Worm (Caenorhabditis elegans): ENCODE measurements around the gene Y73F8A.23.

Y73F8A.23 gene

DNA sequence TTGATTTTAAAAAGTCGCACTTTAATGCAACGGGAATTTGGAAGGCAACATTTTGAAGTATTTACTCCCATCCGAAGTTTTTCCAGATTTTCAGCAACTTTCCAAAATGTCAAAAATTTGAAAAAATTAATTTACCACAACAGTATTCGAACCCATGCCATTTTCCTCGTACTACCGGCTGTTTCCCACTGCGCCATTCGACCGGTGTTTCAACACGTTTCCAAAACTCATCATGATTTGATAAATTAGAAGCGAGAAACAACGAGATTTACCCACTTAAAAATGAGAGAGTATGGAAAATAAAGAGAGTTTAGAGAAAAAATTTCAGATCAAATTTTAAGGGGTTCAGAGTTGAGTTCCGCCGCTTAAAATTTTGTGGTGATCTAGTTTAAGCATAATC, 10.6 kb downstream of the Y73F8A.23 start:
- no peak for TF ChIP-seq tbx-11 (GFP tag; IDR thresholded peaks at IDR 0.05)
- TF ChIP-seq hnd-1 (tag; optimal IDR thresholded peaks at IDR 0.05), result no peak
- TF ChIP-seq aly-1 (tag; optimal IDR thresholded peaks at IDR 0.05), result no peak
- TF ChIP-seq tra-4 (tag; optimal IDR thresholded peaks at IDR 0.05), result no peak
- TF ChIP-seq ceh-36 (tag; optimal IDR thresholded peaks at IDR 0.05), result no peak

DNA sequence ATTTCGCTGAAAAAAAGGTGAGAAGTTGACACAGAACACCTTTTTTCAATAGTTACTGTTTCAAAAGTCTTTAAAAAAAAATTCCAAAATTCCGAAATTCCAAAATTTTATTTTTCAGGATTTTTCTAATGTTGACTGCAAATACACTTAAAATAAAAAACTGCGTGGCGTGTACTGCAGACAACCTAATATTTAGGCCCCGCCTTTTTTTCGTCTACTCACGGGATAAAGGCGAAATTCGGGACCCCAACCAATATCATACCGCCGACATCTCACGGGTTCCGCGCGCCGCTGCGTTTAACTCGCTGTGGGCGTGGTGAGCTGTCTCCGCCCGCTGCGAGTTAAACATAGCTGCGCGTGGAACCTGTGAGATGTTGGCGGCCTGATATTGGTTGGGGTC, 41.8 kb downstream of the Y73F8A.23 start:
- TF ChIP-seq pes-1 (GFP tag; IDR thresholded peaks at IDR 0.05) (no peak), flt-1 (GFP tag; IDR thresholded peaks at IDR 0.05) (no peak), aly-1 (tag; optimal IDR thresholded peaks at IDR 0.05) (no peak), ama-1 (optimal IDR thresholded peaks at IDR 0.05) (no peak), ceh-13 (GFP tag; optimal IDR thresholded peaks at IDR 0.05) (no peak), tbx-11 (GFP tag; IDR thresholded peaks at IDR 0.05) (no peak), hmbx-1 (tag; optimal IDR thresholded peaks at IDR 0.05) (no peak), tbx-37 (GFP tag; conservative IDR thresholded peaks at IDR 0.05) (no peak), hmg-4 (GFP tag; optimal IDR thresholded peaks at IDR 0.05) (no peak), scrt-1 (GFP tag; IDR thresholded peaks at IDR 0.05) (no peak), F13C5.2 (tag; optimal IDR thresholded peaks at IDR 0.05) (no peak), tra-4 (tag; optimal IDR thresholded peaks at IDR 0.05) (no peak), ets-7 (tag; optimal IDR thresholded peaks at IDR 0.05) (no peak), ceh-36 (tag; optimal IDR thresholded peaks at IDR 0.05) (no peak)

DNA sequence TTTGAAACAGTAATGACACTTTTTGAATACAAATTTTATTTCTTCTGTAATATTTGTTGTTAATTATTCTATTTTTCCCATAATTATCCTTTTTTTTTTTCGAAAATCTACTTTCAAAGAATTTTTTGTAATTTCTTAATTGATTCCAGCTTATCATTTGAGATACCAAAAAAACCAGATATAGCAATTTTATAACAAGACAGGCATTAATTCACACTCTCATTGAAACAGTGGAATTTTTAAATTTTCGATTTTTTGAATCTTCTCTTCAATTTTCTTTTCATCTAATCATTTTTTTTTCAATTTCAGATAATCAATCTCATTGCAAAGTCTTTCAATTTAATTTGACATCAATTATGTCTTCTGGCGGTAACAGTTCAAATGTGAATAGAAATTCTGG, 44.4 kb downstream of the Y73F8A.23 start, which contains the start of gene nhr-5:
nhr-5 (plus strand) TSS at position 301 of the 400 bp plus-strand sequence.
- no peak for TF ChIP-seq ceh-13 (GFP tag; optimal IDR thresholded peaks at IDR 0.05)
- TF ChIP-seq F13C5.2 (tag; optimal IDR thresholded peaks at IDR 0.05), result no peak
- TF ChIP-seq aly-1 (tag; optimal IDR thresholded peaks at IDR 0.05), result no peak
- TF ChIP-seq flt-1 (GFP tag; IDR thresholded peaks at IDR 0.05), result no peak
- no peak for TF ChIP-seq pes-1 (GFP tag; IDR thresholded peaks at IDR 0.05)
- no peak for TF ChIP-seq tbx-37 (GFP tag; conservative IDR thresholded peaks at IDR 0.05)
- no peak for TF ChIP-seq tra-4 (tag; optimal IDR thresholded peaks at IDR 0.05)
- TF ChIP-seq scrt-1 (GFP tag; IDR thresholded peaks at IDR 0.05), result no peak
- no peak for TF ChIP-seq tbx-11 (GFP tag; IDR thresholded peaks at IDR 0.05)
- TF ChIP-seq hmbx-1 (tag; optimal IDR thresholded peaks at IDR 0.05), result no peak
- TF ChIP-seq hnd-1 (tag; optimal IDR thresholded peaks at IDR 0.05), result no peak
- TF ChIP-seq hmg-4 (GFP tag; optimal IDR thresholded peaks at IDR 0.05), result no peak
- TF ChIP-seq sea-1 (GFP tag; conservative IDR thresholded peaks at IDR 0.05), result no peak
- TF ChIP-seq ceh-36 (tag; optimal IDR thresholded peaks at IDR 0.05), result no peak
- TF ChIP-seq ama-1 (optimal IDR thresholded peaks at IDR 0.05), result no peak
- TF ChIP-seq B0310.2 (tag; optimal IDR thresholded peaks at IDR 0.05), result no peak
- no peak for TF ChIP-seq ets-7 (tag; optimal IDR thresholded peaks at IDR 0.05)

DNA sequence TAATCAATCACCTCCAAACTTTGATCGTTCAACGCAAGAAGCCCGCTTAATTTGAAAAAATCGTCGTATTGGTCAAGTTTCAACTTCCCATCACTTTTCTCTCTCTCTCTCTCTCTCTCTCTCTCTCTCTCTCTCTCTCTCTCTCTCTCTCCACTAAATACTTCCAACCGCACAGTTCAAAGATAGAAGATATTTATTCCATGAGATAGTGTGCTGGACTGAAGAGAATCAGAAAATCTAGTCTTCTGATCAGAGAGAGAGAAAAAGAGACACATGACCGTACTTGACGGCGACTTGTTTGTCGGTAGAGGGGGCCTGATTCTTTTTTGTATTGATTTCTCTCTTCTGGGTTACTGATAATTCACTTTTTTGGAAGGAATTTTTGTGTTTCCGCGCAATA, 45.7 kb downstream of the Y73F8A.23 start:
- TF ChIP-seq ets-7 (tag; optimal IDR thresholded peaks at IDR 0.05) (no peak), hmg-4 (GFP tag; optimal IDR thresholded peaks at IDR 0.05) (no peak), flt-1 (GFP tag; IDR thresholded peaks at IDR 0.05) (no peak), tbx-11 (GFP tag; IDR thresholded peaks at IDR 0.05) (no peak), ama-1 (optimal IDR thresholded peaks at IDR 0.05) (no peak), hmbx-1 (tag; optimal IDR thresholded peaks at IDR 0.05) (no peak), sea-1 (GFP tag; conservative IDR thresholded peaks at IDR 0.05) (no peak), ceh-13 (GFP tag; optimal IDR thresholded peaks at IDR 0.05) (no peak), pes-1 (GFP tag; IDR thresholded peaks at IDR 0.05) (no peak), tra-4 (tag; optimal IDR thresholded peaks at IDR 0.05) (no peak), ceh-36 (tag; optimal IDR thresholded peaks at IDR 0.05) (no peak), F13C5.2 (tag; optimal IDR thresholded peaks at IDR 0.05) (no peak), hnd-1 (tag; optimal IDR thresholded peaks at IDR 0.05) (no peak), aly-1 (tag; optimal IDR thresholded peaks at IDR 0.05) (no peak), tbx-37 (GFP tag; conservative IDR thresholded peaks at IDR 0.05) (no peak), B0310.2 (tag; optimal IDR thresholded peaks at IDR 0.05) (no peak), scrt-1 (GFP tag; IDR thresholded peaks at IDR 0.05) (no peak)

DNA sequence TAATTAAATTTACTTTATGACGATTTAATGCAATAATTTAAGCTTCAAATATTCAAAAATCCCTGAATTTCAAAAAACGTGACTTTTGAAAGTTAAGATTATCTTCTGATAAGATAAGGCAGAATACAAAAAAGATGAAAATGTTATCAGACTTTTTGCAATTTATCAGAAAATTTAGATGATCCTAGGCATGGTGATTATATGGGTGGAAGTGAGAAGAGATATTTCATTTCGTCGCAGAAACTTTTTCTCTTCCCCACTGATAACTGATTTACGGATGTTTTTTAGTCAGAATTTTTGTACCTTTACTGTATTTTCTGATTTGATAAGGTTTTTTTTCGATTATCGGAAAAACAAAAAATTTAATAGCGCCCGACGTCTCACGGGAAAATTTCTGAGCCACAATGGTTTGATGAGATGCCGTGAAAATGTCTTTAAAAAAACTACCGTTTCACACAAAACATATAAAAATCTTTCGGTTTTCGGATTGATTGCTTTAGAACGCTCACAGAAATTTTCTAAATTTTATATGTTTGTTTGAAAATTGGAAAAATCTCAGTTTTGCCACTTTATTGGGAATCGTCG, 49.0 kb downstream of the Y73F8A.23 start:
- no peak for TF ChIP-seq tra-4 (tag; optimal IDR thresholded peaks at IDR 0.05)
- TF ChIP-seq ets-7 (tag; optimal IDR thresholded peaks at IDR 0.05), result no peak
- no peak for TF ChIP-seq F13C5.2 (tag; optimal IDR thresholded peaks at IDR 0.05)
- TF ChIP-seq pes-1 (GFP tag; IDR thresholded peaks at IDR 0.05), result no peak
- no peak for TF ChIP-seq flt-1 (GFP tag; IDR thresholded peaks at IDR 0.05)
- TF ChIP-seq ceh-13 (GFP tag; optimal IDR thresholded peaks at IDR 0.05), result no peak
- no peak for TF ChIP-seq hmbx-1 (tag; optimal IDR thresholded peaks at IDR 0.05)
- no peak for TF ChIP-seq tbx-37 (GFP tag; conservative IDR thresholded peaks at IDR 0.05)
- TF ChIP-seq ceh-36 (tag; optimal IDR thresholded peaks at IDR 0.05), result no peak
- no peak for TF ChIP-seq B0310.2 (tag; optimal IDR thresholded peaks at IDR 0.05)
- TF ChIP-seq hmg-4 (GFP tag; optimal IDR thresholded peaks at IDR 0.05), result no peak
- no peak for TF ChIP-seq hnd-1 (tag; optimal IDR thresholded peaks at IDR 0.05)

DNA sequence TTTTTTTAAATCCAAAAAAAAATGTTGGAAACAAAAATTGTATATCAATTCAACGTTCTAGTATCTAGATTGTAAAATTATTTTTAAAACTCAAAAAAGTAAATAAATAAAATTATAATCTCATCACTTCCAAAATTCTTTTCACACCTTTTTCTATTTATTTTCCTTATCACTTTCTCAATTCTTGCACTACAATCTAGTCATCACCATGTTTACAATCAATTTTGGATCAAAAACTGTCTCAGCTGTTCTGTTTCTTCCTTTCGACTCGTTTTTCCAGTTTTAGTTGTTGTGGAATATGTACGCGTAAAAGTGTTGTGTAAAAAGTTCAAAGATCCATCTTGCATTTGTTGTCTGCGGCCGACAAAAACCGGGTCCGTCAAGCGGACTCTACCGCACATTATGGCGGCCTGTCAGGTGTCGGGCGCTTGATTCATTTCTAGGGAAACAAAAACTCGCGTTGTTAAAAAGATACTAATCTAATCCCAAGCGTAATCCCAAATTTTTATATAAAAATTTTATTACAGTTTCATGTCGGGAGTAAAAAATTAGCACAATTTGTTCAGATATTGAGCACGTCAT, 49.7 kb downstream of the Y73F8A.23 start:
- TF ChIP-seq pes-1 (GFP tag; IDR thresholded peaks at IDR 0.05), result no peak
- no peak for TF ChIP-seq aly-1 (tag; optimal IDR thresholded peaks at IDR 0.05)

DNA sequence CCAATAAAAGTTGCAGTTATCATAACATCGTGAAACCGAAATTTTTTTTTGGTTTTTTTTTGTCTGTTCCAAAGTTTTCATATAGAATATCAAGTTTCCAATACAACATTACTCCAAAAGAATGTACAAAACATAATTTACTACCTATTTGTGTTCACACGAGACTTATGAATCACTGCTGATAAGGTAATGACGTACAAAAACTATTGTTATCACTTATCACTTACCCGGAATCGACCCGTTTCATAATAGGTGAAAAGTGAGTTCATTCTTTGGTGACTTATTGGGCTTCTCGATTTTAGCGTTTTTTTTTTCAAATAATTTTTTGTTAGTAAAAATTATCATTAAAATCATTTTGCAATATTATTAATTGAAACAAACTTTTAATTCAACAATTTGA, 51.2 kb downstream of the Y73F8A.23 start:
- TF ChIP-seq tbx-11 (GFP tag; IDR thresholded peaks at IDR 0.05) (no peak), hnd-1 (tag; optimal IDR thresholded peaks at IDR 0.05) (no peak), ets-7 (tag; optimal IDR thresholded peaks at IDR 0.05) (no peak), hmbx-1 (tag; optimal IDR thresholded peaks at IDR 0.05) (no peak), flt-1 (GFP tag; IDR thresholded peaks at IDR 0.05) (no peak), pes-1 (GFP tag; IDR thresholded peaks at IDR 0.05) (no peak), ama-1 (optimal IDR thresholded peaks at IDR 0.05) (no peak), aly-1 (tag; optimal IDR thresholded peaks at IDR 0.05) (no peak), tra-4 (tag; optimal IDR thresholded peaks at IDR 0.05) (no peak), hmg-4 (GFP tag; optimal IDR thresholded peaks at IDR 0.05) (no peak), ceh-36 (tag; optimal IDR thresholded peaks at IDR 0.05) (no peak), B0310.2 (tag; optimal IDR thresholded peaks at IDR 0.05) (no peak), ceh-13 (GFP tag; optimal IDR thresholded peaks at IDR 0.05) (no peak), F13C5.2 (tag; optimal IDR thresholded peaks at IDR 0.05) (no peak), sea-1 (GFP tag; conservative IDR thresholded peaks at IDR 0.05) (no peak), tbx-37 (GFP tag; conservative IDR thresholded peaks at IDR 0.05) (no peak), scrt-1 (GFP tag; IDR thresholded peaks at IDR 0.05) (no peak)
